Fruit fly (Drosophila melanogaster): ENCODE measurements around the gene Nt5a.

The Nt5a gene

dm6 chr3L:1342133-1342580, 34.9 kb upstream of the Nt5a start, which contains the start of gene indra (continued):
- peak; percentile 46 for TF ChIP-seq CG17385 (GFP tag; optimal IDR thresholded peaks at IDR 0.05)
- TF ChIP-seq HmgZ (tag; optimal IDR thresholded peaks at IDR 0.05), result peak; percentile 69
- TF ChIP-seq peb (GFP tag; IDR thresholded peaks at IDR 0.05), result no peak
- no peak for TF ChIP-seq H2.0 (GFP tag; IDR thresholded peaks at IDR 0.05)
- TF ChIP-seq Asciz (GFP tag; optimal IDR thresholded peaks at IDR 0.05), result no peak
- peak; percentile 63 for TF ChIP-seq pho (GFP tag; optimal IDR thresholded peaks at IDR 0.05)
- peak; percentile 75 for TF ChIP-seq bab2 (GFP tag; optimal IDR thresholded peaks at IDR 0.05)
- TF ChIP-seq CG4707 (GFP tag; optimal IDR thresholded peaks at IDR 0.05), result no peak
- peak; percentile 20 for TF ChIP-seq Bdp1 (GFP tag; optimal IDR thresholded peaks at IDR 0.05)
- no peak for TF ChIP-seq CG7987 (GFP tag; optimal IDR thresholded peaks at IDR 0.05)
- no peak for TF ChIP-seq ssp (GFP tag; IDR thresholded peaks at IDR 0.05)
- TF ChIP-seq ro (GFP tag; IDR thresholded peaks at IDR 0.05), result no peak
- TF ChIP-seq CG17802 (tag; optimal IDR thresholded peaks at IDR 0.05), result no peak
- TF ChIP-seq CG18262 (tag; optimal IDR thresholded peaks at IDR 0.05), result peak; percentile 45
- peak; percentile 62 for TF ChIP-seq CG1792 (GFP tag; optimal IDR thresholded peaks at IDR 0.05)
- peak; percentile 46 for TF ChIP-seq Dad (GFP tag; optimal IDR thresholded peaks at IDR 0.05)
- no peak for TF ChIP-seq CG2875 (GFP tag; optimal IDR thresholded peaks at IDR 0.05)
- peak; percentile 81 for TF ChIP-seq CG12659 (GFP tag; optimal IDR thresholded peaks at IDR 0.05)
- TF ChIP-seq CG2129 (GFP tag; IDR thresholded peaks at IDR 0.05; ENCODE audit: partially characterized antibody), result no peak
- TF ChIP-seq ara (GFP tag; IDR thresholded peaks at IDR 0.05), result no peak
- no peak for TF ChIP-seq sc (optimal IDR thresholded peaks at IDR 0.05)
- no peak for TF ChIP-seq sc (GFP tag; optimal IDR thresholded peaks at IDR 0.05)
- peak; percentile 37; the same call in 1 of the 3 replicates for TF ChIP-seq CG34224 (GFP tag; IDR thresholded peaks at IDR 0.05; ENCODE audit: partially characterized antibody)
- TF ChIP-seq Hr39 (optimal IDR thresholded peaks at IDR 0.05), result no peak
- peak; percentile 37 for TF ChIP-seq CG15601 (tag; optimal IDR thresholded peaks at IDR 0.05)
- TF ChIP-seq stwl (tag; optimal IDR thresholded peaks at IDR 0.05), result peak; percentile 60
- no peak for TF ChIP-seq org-1 (GFP tag; optimal IDR thresholded peaks at IDR 0.05)
- no peak for TF ChIP-seq CG5180 (GFP tag; optimal IDR thresholded peaks at IDR 0.05)
- TF ChIP-seq esg (GFP tag; conservative IDR thresholded peaks at IDR 0.05), result peak; percentile 32; the same call in 1 of the 2 replicates
- TF ChIP-seq nau (GFP tag; optimal IDR thresholded peaks at IDR 0.05), result no peak
- peak; percentile 8 to 69 for TF ChIP-seq chif (GFP tag; optimal IDR thresholded peaks at IDR 0.05)
- no peak for TF ChIP-seq ac (GFP tag; optimal IDR thresholded peaks at IDR 0.05)
- TF ChIP-seq gem (tag; optimal IDR thresholded peaks at IDR 0.05), result peak; percentile 73
- TF ChIP-seq Rfx (GFP tag; IDR thresholded peaks at IDR 0.05), result peak; percentile 63; the same call in 1 of the 2 replicates
- TF ChIP-seq ham (GFP tag; IDR thresholded peaks at IDR 0.05), result no peak
- peak; percentile 61 for TF ChIP-seq CG18599 (GFP tag; optimal IDR thresholded peaks at IDR 0.05)
- no peak for TF ChIP-seq dan (GFP tag; IDR thresholded peaks at IDR 0.05)
- TF ChIP-seq CG31365 (tag; optimal IDR thresholded peaks at IDR 0.05), result no peak
- 0 out of 2 replicates have a peak, but pooled peaks have one; percentile 24 for TF ChIP-seq Rx (GFP tag; IDR thresholded peaks at IDR 0.05)
- TF ChIP-seq Mad (GFP tag; optimal IDR thresholded peaks at IDR 0.05), result peak; percentile 58
- TF ChIP-seq CG14050 (GFP tag; IDR thresholded peaks at IDR 0.05), result no peak
- TF ChIP-seq CG11695 (GFP tag; IDR thresholded peaks at IDR 0.05), result no peak
- no peak for TF ChIP-seq CG12219 (GFP tag; optimal IDR thresholded peaks at IDR 0.05)
- peak; percentile 52 for TF ChIP-seq CG9876 (GFP tag; optimal IDR thresholded peaks at IDR 0.05)
- no peak for TF ChIP-seq CG1233 (GFP tag; optimal IDR thresholded peaks at IDR 0.05)
- no peak for TF ChIP-seq Poxn (GFP tag; IDR thresholded peaks at IDR 0.05)
- no peak for TF ChIP-seq CG7928 (GFP tag; optimal IDR thresholded peaks at IDR 0.05)
- no peak for TF ChIP-seq emc (GFP tag; optimal IDR thresholded peaks at IDR 0.05)
- no peak for TF ChIP-seq Hmr (GFP tag; optimal IDR thresholded peaks at IDR 0.05)
- TF ChIP-seq CG31388 (GFP tag; optimal IDR thresholded peaks at IDR 0.05), result no peak
- TF ChIP-seq CG10209 (GFP tag; optimal IDR thresholded peaks at IDR 0.05), result peak; percentile 10
